Fruit fly (Drosophila melanogaster): ENCODE results near the gene Aladin.

Aladin gene

DNA sequence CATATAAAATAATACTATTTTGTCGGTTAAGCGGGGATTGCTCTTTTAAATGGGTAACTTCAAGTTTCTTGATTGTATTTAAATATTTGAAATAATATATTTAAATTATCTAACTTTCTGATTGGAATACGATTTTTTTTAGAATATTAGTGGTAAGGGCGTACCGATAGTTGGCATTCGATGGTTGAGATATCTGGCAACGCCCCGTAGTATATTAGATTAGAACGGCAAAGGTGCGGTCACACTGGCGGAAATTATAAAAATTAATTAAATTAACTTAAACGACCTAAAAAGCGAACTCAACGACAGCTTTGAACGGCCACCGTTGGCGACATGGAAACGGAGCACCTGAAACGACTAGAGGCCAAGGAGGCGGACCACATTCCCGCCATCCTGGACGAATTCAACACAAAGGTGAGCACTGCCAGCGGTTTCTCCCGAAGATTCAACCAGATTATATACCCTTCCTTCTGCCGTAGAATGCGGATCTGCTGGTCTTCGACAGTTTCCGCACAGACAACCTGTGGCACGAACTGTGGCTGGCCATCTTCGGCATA is 17.2 kb upstream of the Aladin start, which contains the start of gene ric8a (continued):
- TF ChIP-seq D19A (tag; optimal IDR thresholded peaks at IDR 0.05) (no peak), insv (GFP tag; optimal IDR thresholded peaks at IDR 0.05) (peak in 1 of 2 experiments; percentile 93), yki (optimal IDR thresholded peaks at IDR 0.05) (no peak), sna (GFP tag; IDR thresholded peaks at IDR 0.05; ENCODE audit: partially characterized antibody) (peak; percentile 72; the same call in 1 of the 2 replicates), CG10209 (GFP tag; optimal IDR thresholded peaks at IDR 0.05) (no peak), HLH3B (GFP tag; IDR thresholded peaks at IDR 0.05) (no peak), Atf-2 (GFP tag; optimal IDR thresholded peaks at IDR 0.05) (no peak), CG6272 (GFP tag; IDR thresholded peaks at IDR 0.05) (no peak), twi (tag; optimal IDR thresholded peaks at IDR 0.05) (no peak), CG31441 (GFP tag; IDR thresholded peaks at IDR 0.05) (no peak), HmgD (GFP tag; optimal IDR thresholded peaks at IDR 0.05) (no peak), E2f1 (GFP tag; IDR thresholded peaks at IDR 0.05) (no peak), CG3838 (GFP tag; optimal IDR thresholded peaks at IDR 0.05) (no peak), chinmo (GFP tag; IDR thresholded peaks at IDR 0.05; ENCODE audit: partially characterized antibody) (0 out of 4 replicates have a peak, but pooled peaks have one; percentile 49), CG18011 (GFP tag; optimal IDR thresholded peaks at IDR 0.05) (no peak), CG1792 (GFP tag; optimal IDR thresholded peaks at IDR 0.05) (no peak), gce (GFP tag; IDR thresholded peaks at IDR 0.05) (no peak), toy (GFP tag; IDR thresholded peaks at IDR 0.05) (no peak), MBD-R2 (GFP tag; IDR thresholded peaks at IDR 0.05) (peak; percentile 79), CG10321 (GFP tag; IDR thresholded peaks at IDR 0.05) (no peak), Ptx1 (GFP tag; IDR thresholded peaks at IDR 0.05) (no peak), CG7271 (tag; optimal IDR thresholded peaks at IDR 0.05) (no peak), oc (tag; optimal IDR thresholded peaks at IDR 0.05) (no peak), CG32532 (GFP tag; IDR thresholded peaks at IDR 0.05) (peak; percentile 43; the same call in 1 of the 2 replicates), CG6813 (GFP tag; optimal IDR thresholded peaks at IDR 0.05) (no peak), sim (GFP tag; IDR thresholded peaks at IDR 0.05) (no peak), Sin3A (optimal IDR thresholded peaks at IDR 0.05) (peak; percentile 8), Rfx (GFP tag; IDR thresholded peaks at IDR 0.05) (peak; percentile 54), CG13775 (GFP tag; optimal IDR thresholded peaks at IDR 0.05) (no peak), CG6765 (GFP tag; optimal IDR thresholded peaks at IDR 0.05) (no peak), Max (GFP tag; optimal IDR thresholded peaks at IDR 0.05) (no peak), Jarid2 (GFP tag; optimal IDR thresholded peaks at IDR 0.05) (no peak), CG34224 (GFP tag; IDR thresholded peaks at IDR 0.05; ENCODE audit: partially characterized antibody) (peak; percentile 66), cwo (GFP tag; optimal IDR thresholded peaks at IDR 0.05) (no peak), kay (GFP tag; optimal IDR thresholded peaks at IDR 0.05) (no peak), Tbp (GFP tag; optimal IDR thresholded peaks at IDR 0.05) (no peak), pan (optimal IDR thresholded peaks at IDR 0.05) (no peak), pan (GFP tag; optimal IDR thresholded peaks at IDR 0.05 in 1 of 2, IDR thresholded peaks at IDR 0.05 in 1 of 2) (no peak), CG13123 (GFP tag; optimal IDR thresholded peaks at IDR 0.05) (no peak), CG18764 (GFP tag; optimal IDR thresholded peaks at IDR 0.05) (no peak), Ravus (GFP tag; IDR thresholded peaks at IDR 0.05) (no peak), croc (GFP tag; conservative IDR thresholded peaks at IDR 0.05) (no peak), Six4 (GFP tag; optimal IDR thresholded peaks at IDR 0.05) (no peak), zfh1 (GFP tag; IDR thresholded peaks at IDR 0.05) (0 out of 3 replicates have a peak, but pooled peaks have one; percentile 21), tna (GFP tag; IDR thresholded peaks at IDR 0.05; ENCODE audit: partially characterized antibody) (peak; percentile 54), Taf1 (GFP tag; IDR thresholded peaks at IDR 0.05) (no peak), HLH54F (GFP tag; optimal IDR thresholded peaks at IDR 0.05) (no peak), CG12942 (GFP tag; optimal IDR thresholded peaks at IDR 0.05) (no peak), CG12769 (tag; optimal IDR thresholded peaks at IDR 0.05) (no peak), CG10274 (GFP tag; optimal IDR thresholded peaks at IDR 0.05) (no peak), Mrtf (GFP tag; IDR thresholded peaks at IDR 0.05) (no peak), CG6854 (GFP tag; optimal IDR thresholded peaks at IDR 0.05) (no peak)
